Fruit fly (Drosophila melanogaster): ENCODE data around the gene CG4645.

Gene CG4645

dm6 chrX:12891322-12892159 lies 18.2 kb upstream of the CG4645 start (continued):
- TF ChIP-seq CG11294 (GFP tag; IDR thresholded peaks at IDR 0.05) = no peak; the same call in 1 of the 2 replicates
- peak; percentile 76 for TF ChIP-seq OdsH (GFP tag; optimal IDR thresholded peaks at IDR 0.05)
- no peak for TF ChIP-seq eg (GFP tag; IDR thresholded peaks at IDR 0.05)
- TF ChIP-seq topi (GFP tag; optimal IDR thresholded peaks at IDR 0.05) = peak; percentile 72
- TF ChIP-seq CG6163 (GFP tag; IDR thresholded peaks at IDR 0.05) = no peak; the same call in 2 of the 3 replicates
- TF ChIP-seq cyc (GFP tag; optimal IDR thresholded peaks at IDR 0.05) = peak; percentile 51
- no peak for TF ChIP-seq CG6854 (GFP tag; optimal IDR thresholded peaks at IDR 0.05)
- TF ChIP-seq CG1621 (tag; optimal IDR thresholded peaks at IDR 0.05) = peak; percentile 8
- peak; percentile 61 for TF ChIP-seq Eip75B (GFP tag; optimal IDR thresholded peaks at IDR 0.05)
- TF ChIP-seq CG34406 (GFP tag; optimal IDR thresholded peaks at IDR 0.05) = peak; percentile 72

dm6 chrX:12893969-12894368 lies 15.8 kb upstream of the CG4645 start:
- TF ChIP-seq svp (GFP tag) = peak; percentile 60
- no peak for TF ChIP-seq cyc (GFP tag; optimal IDR thresholded peaks at IDR 0.05)
- no peak for TF ChIP-seq Hr4 (GFP tag; optimal IDR thresholded peaks at IDR 0.05)

- peak; percentile 32 for TF ChIP-seq CG31627 (GFP tag; optimal IDR thresholded peaks at IDR 0.05)
- peak; percentile 14 for TF ChIP-seq CG6854 (GFP tag; optimal IDR thresholded peaks at IDR 0.05)
- TF ChIP-seq dsx (GFP tag; optimal IDR thresholded peaks at IDR 0.05; ENCODE audit: poor library complexity, severe bottlenecking) = no peak
- TF ChIP-seq Hr38 (GFP tag; optimal IDR thresholded peaks at IDR 0.05) = no peak
- TF ChIP-seq esn (GFP tag; optimal IDR thresholded peaks at IDR 0.05) = peak; percentile 45
- TF ChIP-seq acj6 (GFP tag; optimal IDR thresholded peaks at IDR 0.05) = peak; percentile 8
- TF ChIP-seq OdsH (GFP tag; optimal IDR thresholded peaks at IDR 0.05) = no peak
- no peak for TF ChIP-seq Ets96B (tag; optimal IDR thresholded peaks at IDR 0.05)
- TF ChIP-seq CG16779 (tag; optimal IDR thresholded peaks at IDR 0.05) = no peak
- TF ChIP-seq CG15336 (GFP tag; IDR thresholded peaks at IDR 0.05) = 0 out of 2 replicates have a peak, but pooled peaks have one; percentile 8
- no peak for TF ChIP-seq salr (GFP tag; optimal IDR thresholded peaks at IDR 0.05)
- peak; percentile 41 for TF ChIP-seq topi (GFP tag; optimal IDR thresholded peaks at IDR 0.05)
- peak; percentile 23 for TF ChIP-seq CG6808 (GFP tag; optimal IDR thresholded peaks at IDR 0.05)
- peak; percentile 34; the same call in 1 of the 3 replicates for TF ChIP-seq CG6163 (GFP tag; IDR thresholded peaks at IDR 0.05)
- no peak for TF ChIP-seq Sox14 (GFP tag; optimal IDR thresholded peaks at IDR 0.05)
- peak; percentile 35 for TF ChIP-seq vri (GFP tag; optimal IDR thresholded peaks at IDR 0.05)
- peak; percentile 24 for TF ChIP-seq Smox (GFP tag; optimal IDR thresholded peaks at IDR 0.05)
- TF ChIP-seq CG32006 (GFP tag; optimal IDR thresholded peaks at IDR 0.05) = no peak
- TF ChIP-seq svp (GFP tag) = peak; percentile 83
- no peak for TF ChIP-seq CG4318 (GFP tag; optimal IDR thresholded peaks at IDR 0.05)
- no peak for TF ChIP-seq Ets21C (GFP tag; optimal IDR thresholded peaks at IDR 0.05)
- no peak for TF ChIP-seq CG7368 (GFP tag; optimal IDR thresholded peaks at IDR 0.05)
- TF ChIP-seq CG8319 (GFP tag; optimal IDR thresholded peaks at IDR 0.05) = no peak
- no peak for TF ChIP-seq Gug (GFP tag; IDR thresholded peaks at IDR 0.05)
- no peak for TF ChIP-seq CG11294 (GFP tag; IDR thresholded peaks at IDR 0.05)
- no peak for TF ChIP-seq CG3032 (tag; optimal IDR thresholded peaks at IDR 0.05)
- no peak for TF ChIP-seq CG11762 (GFP tag; optimal IDR thresholded peaks at IDR 0.05; ENCODE audit: insufficient read depth)
- no peak for TF ChIP-seq dac (GFP tag; optimal IDR thresholded peaks at IDR 0.05)
- TF ChIP-seq fkh (GFP tag; optimal IDR thresholded peaks at IDR 0.05) = no peak
- TF ChIP-seq CG6792 (GFP tag; optimal IDR thresholded peaks at IDR 0.05) = no peak
- peak; percentile 5 for TF ChIP-seq CG34406 (GFP tag; optimal IDR thresholded peaks at IDR 0.05)
- no peak for TF ChIP-seq CG8632 (GFP tag; optimal IDR thresholded peaks at IDR 0.05)
- peak; percentile 42 for TF ChIP-seq Met (GFP tag; optimal IDR thresholded peaks at IDR 0.05)
- peak; percentile 42 for TF ChIP-seq Eip93F (GFP tag; optimal IDR thresholded peaks at IDR 0.05)
- peak; percentile 29 for TF ChIP-seq lz (GFP tag; optimal IDR thresholded peaks at IDR 0.05)
- no peak for TF ChIP-seq Blimp-1 (GFP tag; optimal IDR thresholded peaks at IDR 0.05)
- TF ChIP-seq Sox102F (GFP tag; optimal IDR thresholded peaks at IDR 0.05) = peak; percentile 25
- peak; percentile 23 for TF ChIP-seq Hr39 (GFP tag; optimal IDR thresholded peaks at IDR 0.05)
- peak; percentile 77 for TF ChIP-seq Eip78C (GFP tag)
- TF ChIP-seq CG6276 (GFP tag; optimal IDR thresholded peaks at IDR 0.05) = peak; percentile 18
These were observed 14.5 kb upstream of the CG4645 start for dm6 chrX:12895114-12895723.
